Worm (Caenorhabditis elegans): ENCODE measurements around the gene glb-32.

DNA sequence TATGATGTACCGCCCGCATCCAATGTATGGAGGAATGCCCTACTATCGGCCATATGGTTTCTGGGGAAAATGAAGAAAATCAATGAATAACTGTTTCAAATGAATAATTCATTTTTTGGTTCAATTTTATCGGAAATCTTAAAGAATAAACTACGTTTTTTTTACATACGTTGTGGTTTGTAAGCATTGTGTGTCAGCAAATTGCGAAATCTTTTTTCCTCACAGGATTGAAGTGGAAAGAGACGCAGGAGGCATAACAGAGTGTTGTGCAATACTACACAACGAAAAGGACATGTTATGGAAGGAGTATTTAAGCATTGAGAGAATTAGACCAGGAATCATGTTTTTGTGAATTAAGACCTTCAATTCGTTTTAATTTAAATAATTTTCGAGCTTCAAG, 42.0 kb upstream of the glb-32 start:
- no peak for TF ChIP-seq ceh-36 (tag; optimal IDR thresholded peaks at IDR 0.05)
- TF ChIP-seq pes-1 (GFP tag; IDR thresholded peaks at IDR 0.05), result no peak
- no peak for TF ChIP-seq tbx-11 (GFP tag; IDR thresholded peaks at IDR 0.05)
- TF ChIP-seq ceh-13 (GFP tag; optimal IDR thresholded peaks at IDR 0.05), result no peak
